Fruit fly (Drosophila melanogaster): ENCODE measurements around the gene brun.

brun gene

dm6 chr2L:20614222-20614621 lies 41.8 kb downstream of the brun start, which contains the start of gene CG15475:
CG15475 (plus strand) TSS chr2L:20614522.
- no peak for TF ChIP-seq CG8301 (tag; optimal IDR thresholded peaks at IDR 0.05)
- no peak for TF ChIP-seq CG15710 (tag; optimal IDR thresholded peaks at IDR 0.05)
- no peak for TF ChIP-seq Pif1B (GFP tag; optimal IDR thresholded peaks at IDR 0.05)
- TF ChIP-seq rn (GFP tag; IDR thresholded peaks at IDR 0.05), result no peak
- TF ChIP-seq EcR (GFP tag; optimal IDR thresholded peaks at IDR 0.05), result no peak
- TF ChIP-seq gl (tag; optimal IDR thresholded peaks at IDR 0.05), result no peak
- no peak for TF ChIP-seq CG13204 (GFP tag; optimal IDR thresholded peaks at IDR 0.05)
- TF ChIP-seq CG17806 (tag; optimal IDR thresholded peaks at IDR 0.05), result no peak
- no peak for TF ChIP-seq CG9948 (tag; optimal IDR thresholded peaks at IDR 0.05)
- TF ChIP-seq CG14655 (GFP tag; optimal IDR thresholded peaks at IDR 0.05), result no peak
- no peak for TF ChIP-seq CG34367 (tag; optimal IDR thresholded peaks at IDR 0.05)
- TF ChIP-seq CG4496 (GFP tag; IDR thresholded peaks at IDR 0.05), result no peak
- no peak for TF ChIP-seq CG32121 (GFP tag; IDR thresholded peaks at IDR 0.05)
- no peak for TF ChIP-seq fd96Ca (GFP tag; IDR thresholded peaks at IDR 0.05)
- TF ChIP-seq Pif1A (GFP tag; optimal IDR thresholded peaks at IDR 0.05), result no peak
- TF ChIP-seq CG8159 (tag; optimal IDR thresholded peaks at IDR 0.05), result no peak
- TF ChIP-seq CG12605 (GFP tag; IDR thresholded peaks at IDR 0.05), result no peak
- no peak for TF ChIP-seq CG10348 (GFP tag; IDR thresholded peaks at IDR 0.05)

DNA sequence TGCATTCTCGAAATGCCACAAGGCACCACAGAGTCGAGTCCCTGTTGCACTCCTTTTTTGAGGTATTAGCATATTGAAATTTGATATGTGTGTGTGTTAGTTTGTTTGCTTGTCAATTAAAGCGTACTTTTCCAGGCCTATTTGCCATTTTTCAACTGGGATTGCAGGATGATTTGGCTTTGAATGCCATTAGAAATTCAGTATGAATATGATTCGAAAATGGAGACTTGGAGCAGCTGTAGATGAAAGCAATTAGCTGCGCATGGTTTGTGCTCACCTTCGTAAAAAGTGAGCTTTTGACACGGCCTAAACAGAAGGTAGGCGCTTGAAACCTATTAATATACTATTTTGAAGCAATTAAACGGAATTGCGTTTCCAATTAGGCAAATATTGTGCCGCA lies 51.9 kb downstream of the brun start, which contains the start of gene CG31677:
TSS of gene CG31677 (minus strand) at position 101 of the 400 bp plus-strand sequence.
- no peak for TF ChIP-seq Pif1A (GFP tag; optimal IDR thresholded peaks at IDR 0.05)

dm6 chr2L:20601282-20601681 lies 54.7 kb downstream of the brun start:
- no peak for TF ChIP-seq gl (tag; optimal IDR thresholded peaks at IDR 0.05)
- no peak for TF ChIP-seq EcR (GFP tag; optimal IDR thresholded peaks at IDR 0.05)
- no peak for TF ChIP-seq CG13204 (GFP tag; optimal IDR thresholded peaks at IDR 0.05)
- TF ChIP-seq Pif1B (GFP tag; optimal IDR thresholded peaks at IDR 0.05), result no peak
- no peak for TF ChIP-seq CG8159 (tag; optimal IDR thresholded peaks at IDR 0.05)
- TF ChIP-seq CG10348 (GFP tag; IDR thresholded peaks at IDR 0.05), result no peak
- TF ChIP-seq Pif1A (GFP tag; optimal IDR thresholded peaks at IDR 0.05), result no peak
- TF ChIP-seq CG9948 (tag; optimal IDR thresholded peaks at IDR 0.05), result no peak
- TF ChIP-seq fd96Ca (GFP tag; IDR thresholded peaks at IDR 0.05), result no peak
- TF ChIP-seq CG4496 (GFP tag; IDR thresholded peaks at IDR 0.05), result no peak
- no peak for TF ChIP-seq CG17806 (tag; optimal IDR thresholded peaks at IDR 0.05)
- no peak for TF ChIP-seq rn (GFP tag; IDR thresholded peaks at IDR 0.05)
- no peak for TF ChIP-seq CG34367 (tag; optimal IDR thresholded peaks at IDR 0.05)
- no peak for TF ChIP-seq Ets98B (GFP tag; IDR thresholded peaks at IDR 0.05)
- no peak for TF ChIP-seq Snoo (tag; optimal IDR thresholded peaks at IDR 0.05)
